Worm (Caenorhabditis elegans) whole organism, L4 larva: ENCODE results near the gene Y46G5A.14.
A peak's percentile ranks its signal among the peaks of the same experiment; 100 is the strongest.

ENCODE experiments used
- F26F4.8 ChIP-seq: fragments of 200-800 bp; sonication (Bioruptor generic); conservative IDR thresholded peaks from 2 replicates; pipeline ENCODE4 v1.3.6; 2022; ENCODE audit warnings: missing genetic modification characterization, missing compliant biosample characterization
- F44E2.7 ChIP-seq: fragments of 200-800 bp; sonication (Bioruptor generic); IDR thresholded peaks from 2 replicates; pipeline ENCODE4 v2.1.2; 2022; ENCODE audit warnings: missing genetic modification characterization, missing compliant biosample characterization
- F49E8.2 ChIP-seq: sonication (generic microtip); optimal IDR thresholded peaks from 2 replicates; lab custom pipeline; 2016; ENCODE audit warnings: missing compliant biosample characterization, mild to moderate bottlenecking, missing genetic modification characterization, borderline replicate concordance
- T20F7.1 ChIP-seq: fragments of 200-800 bp; sonication (Bioruptor generic); optimal IDR thresholded peaks from 2 replicates; lab custom pipeline; 2018; ENCODE audit warnings: mild to moderate bottlenecking, missing genetic modification characterization, missing compliant biosample characterization
- Y105C5A.15 ChIP-seq: fragments of 200-800 bp; sonication (Bioruptor generic); IDR thresholded peaks from 2 replicates; pipeline ENCODE4 v1.3.6; 2022; ENCODE audit warnings: missing genetic modification characterization, missing compliant biosample characterization
- Y5F2A.4 ChIP-seq: fragments of 200-800 bp; sonication (Bioruptor generic); optimal IDR thresholded peaks from 2 replicates; lab custom pipeline; 2018; ENCODE audit warnings: mild to moderate bottlenecking, missing genetic modification characterization, missing compliant biosample characterization
- ZK337.2 ChIP-seq: fragments of 200-800 bp; sonication (Bioruptor generic); IDR thresholded peaks from 2 replicates; pipeline ENCODE4 v1.3.6; 2022; ENCODE audit warnings: missing genetic modification reagents, missing genetic modification characterization, missing compliant biosample characterization
- ama-1 ChIP-seq: fragments of 150-350 bp; optimal IDR thresholded peaks from 2 replicates; lab custom pipeline; 2014; ENCODE audit warnings: inconsistent platforms, mixed read lengths
- ceh-20 ChIP-seq: fragments of 200-800 bp; sonication (Bioruptor generic); IDR thresholded peaks from 2 replicates; pipeline ENCODE4 v1.3.6; 2022; ENCODE audit warnings: missing genetic modification reagents, missing genetic modification characterization, missing compliant biosample characterization
- ceh-44 ChIP-seq: fragments of 200-800 bp; sonication (Bioruptor generic); IDR thresholded peaks from 2 replicates; pipeline ENCODE4 v1.3.6; 2022; ENCODE audit warnings: missing genetic modification reagents, missing genetic modification characterization, missing compliant biosample characterization
- ceh-82 ChIP-seq: sonication (generic microtip); optimal IDR thresholded peaks from 2 replicates; lab custom pipeline; 2017; ENCODE audit warnings: missing biosample characterization, missing genetic modification characterization
- ces-1 ChIP-seq: fragments of 150-350 bp; sonication (generic microtip); optimal IDR thresholded peaks from 4 replicates; lab custom pipeline; 2014; ENCODE audit warnings: missing biosample characterization, missing genetic modification reagents, missing genetic modification characterization
- daf-16 ChIP-seq, 3 experiments: sonication (generic microtip); optimal IDR thresholded peaks; 2 replicates each; lab custom pipeline; 2016 to 2017; ENCODE audit warnings: missing genetic modification characterization in 3 of 3, missing genetic modification reagents in 3 of 3, mild to moderate bottlenecking in 2 of 3, missing compliant biosample characterization in 2 of 3, missing biosample characterization in 1 of 3, moderate library complexity in 1 of 3
- daf-8 ChIP-seq: fragments of 200-800 bp; sonication (Bioruptor generic); IDR thresholded peaks from 2 replicates; pipeline ENCODE4 v1.3.6; 2022; ENCODE audit warnings: missing genetic modification characterization, missing compliant biosample characterization
- dpl-1 ChIP-seq: fragments of 150-350 bp; optimal IDR thresholded peaks from 2 replicates; lab custom pipeline; 2014; ENCODE audit warnings: missing biosample characterization, missing genetic modification reagents, missing genetic modification characterization
- dve-1 ChIP-seq: sonication (generic microtip); optimal IDR thresholded peaks from 2 replicates; lab custom pipeline; 2017; ENCODE audit warnings: antibody characterized with exemption, mild to moderate bottlenecking, missing genetic modification characterization, missing compliant biosample characterization; ENCODE audit not compliant: insufficient read depth
- egl-27 ChIP-seq: sonication (generic microtip); optimal IDR thresholded peaks from 3 replicates; lab custom pipeline; 2017; ENCODE audit warnings: missing biosample characterization, missing genetic modification reagents, missing genetic modification characterization
- egl-43 ChIP-seq: fragments of 200-800 bp; sonication (Bioruptor generic); IDR thresholded peaks from 2 replicates; pipeline ENCODE4 v1.3.6; 2022; ENCODE audit warnings: missing genetic modification reagents, missing genetic modification characterization, missing compliant biosample characterization
- fkh-10 ChIP-seq: fragments of 150-350 bp; optimal IDR thresholded peaks from 2 replicates; lab custom pipeline; 2014; ENCODE audit warnings: missing biosample characterization, missing genetic modification reagents, missing genetic modification characterization
- fos-1 ChIP-seq: fragments of 150-350 bp; optimal IDR thresholded peaks from 2 replicates; lab custom pipeline; 2014; ENCODE audit warnings: missing biosample characterization, missing genetic modification characterization
- gei-8 ChIP-seq: fragments of 200-800 bp; sonication (Bioruptor generic); optimal IDR thresholded peaks from 2 replicates; lab custom pipeline; 2018; ENCODE audit warnings: mild to moderate bottlenecking, missing genetic modification characterization, missing compliant biosample characterization
- hlh-30 ChIP-seq: sonication (generic microtip); optimal IDR thresholded peaks from 2 replicates; lab custom pipeline; 2017; ENCODE audit warnings: antibody characterized with exemption, mild to moderate bottlenecking, missing genetic modification characterization, missing compliant biosample characterization; ENCODE audit not compliant: insufficient read depth
- hmg-1.1 ChIP-seq: fragments of 200-800 bp; sonication (Bioruptor generic); IDR thresholded peaks from 2 replicates; pipeline ENCODE4 v1.3.6; 2022; ENCODE audit warnings: missing genetic modification reagents, missing genetic modification characterization, missing compliant biosample characterization
- jun-1 ChIP-seq: fragments of 150-350 bp; optimal IDR thresholded peaks from 2 replicates; lab custom pipeline; 2014; ENCODE audit warnings: missing biosample characterization, missing genetic modification reagents, missing genetic modification characterization
- lim-7 ChIP-seq: fragments of 200-800 bp; sonication (Bioruptor generic); IDR thresholded peaks from 2 replicates; pipeline ENCODE4 v1.3.6; 2022; ENCODE audit warnings: missing genetic modification characterization, missing compliant biosample characterization
- lin-39 ChIP-seq: fragments of 150-350 bp; optimal IDR thresholded peaks from 2 replicates; lab custom pipeline; 2014; ENCODE audit warnings: missing biosample characterization, missing genetic modification reagents, missing genetic modification characterization
- lsy-2 ChIP-seq, 2 experiments: fragments of 150-350 bp in 1 of 2; sonication (generic microtip) in 1 of 2; optimal IDR thresholded peaks; 2 replicates each; lab custom pipeline; 2014 to 2017; ENCODE audit warnings: missing biosample characterization in 2 of 2, missing genetic modification characterization in 2 of 2
- mdl-1 ChIP-seq, 2 experiments: fragments of 150-350 bp in 1 of 2; sonication (generic microtip) in 1 of 2; optimal IDR thresholded peaks; 2 replicates each; lab custom pipeline; 2014 to 2017; ENCODE audit warnings: missing biosample characterization in 2 of 2, missing genetic modification characterization in 2 of 2
- mep-1 ChIP-seq: fragments of 150-350 bp; sonication (generic microtip); optimal IDR thresholded peaks from 3 replicates; lab custom pipeline; 2014; ENCODE audit warnings: missing biosample characterization, missing genetic modification characterization
- nhr-11 ChIP-seq: fragments of 150-350 bp; optimal IDR thresholded peaks from 2 replicates; lab custom pipeline; 2014; ENCODE audit warnings: missing biosample characterization, missing genetic modification characterization
- nhr-111 ChIP-seq: fragments of 200-800 bp; sonication (Bioruptor generic); optimal IDR thresholded peaks from 2 replicates; lab custom pipeline; 2018; ENCODE audit warnings: mild to moderate bottlenecking, missing genetic modification characterization, missing compliant biosample characterization
- nhr-25 ChIP-seq: sonication (generic microtip); optimal IDR thresholded peaks from 2 replicates; lab custom pipeline; 2017; ENCODE audit warnings: missing genetic modification characterization, mild to moderate bottlenecking, missing compliant biosample characterization, antibody characterized with exemption, moderate library complexity, borderline replicate concordance; ENCODE audit not compliant: insufficient read depth
- nhr-42 ChIP-seq: fragments of 200-800 bp; sonication (Bioruptor generic); IDR thresholded peaks from 2 replicates; pipeline ENCODE4 v1.3.6; 2022; ENCODE audit warnings: missing genetic modification characterization, missing compliant biosample characterization
- nhr-48 ChIP-seq: sonication (generic microtip); optimal IDR thresholded peaks from 2 replicates; lab custom pipeline; 2016; ENCODE audit warnings: mild to moderate bottlenecking, missing genetic modification characterization, missing compliant biosample characterization
- nhr-77 ChIP-seq: fragments of 150-350 bp; optimal IDR thresholded peaks from 2 replicates; lab custom pipeline; 2014; ENCODE audit warnings: missing biosample characterization, missing genetic modification characterization
- pha-4 ChIP-seq, 2 experiments: fragments of 150-350 bp in 1 of 2; fragments of 200-800 bp in 1 of 2; sonication (Bioruptor generic) in 1 of 2; IDR thresholded peaks in 1 of 2; optimal IDR thresholded peaks in 1 of 2; 2 replicates each; pipeline versions ENCODE4 v1.3.6 to Lab custom; 2014 to 2022; ENCODE audit warnings: missing genetic modification characterization in 2 of 2, missing genetic modification reagents in 2 of 2, missing biosample characterization in 1 of 2, missing compliant biosample characterization in 1 of 2
- php-3 ChIP-seq: fragments of 200-800 bp; sonication (Bioruptor generic); IDR thresholded peaks from 2 replicates; pipeline ENCODE4 v1.3.6; 2022; ENCODE audit warnings: missing genetic modification reagents, missing genetic modification characterization, missing compliant biosample characterization
- pqm-1 ChIP-seq: sonication (generic microtip); optimal IDR thresholded peaks from 2 replicates; lab custom pipeline; 2017; ENCODE audit warnings: missing biosample characterization, missing genetic modification characterization
- set-16 ChIP-seq: fragments of 200-800 bp; sonication (Bioruptor generic); IDR thresholded peaks from 2 replicates; pipeline ENCODE4 v1.3.6; 2022; ENCODE audit warnings: missing genetic modification reagents, missing genetic modification characterization, missing compliant biosample characterization
- skn-1 ChIP-seq: fragments of 150-350 bp; optimal IDR thresholded peaks from 2 replicates; lab custom pipeline; 2014; ENCODE audit warnings: missing biosample characterization, missing genetic modification characterization
- spr-1 ChIP-seq: sonication (generic microtip); optimal IDR thresholded peaks from 2 replicates; lab custom pipeline; 2016; ENCODE audit warnings: mild to moderate bottlenecking, missing genetic modification characterization, missing compliant biosample characterization
- spr-3 ChIP-seq: fragments of 200-800 bp; sonication (Bioruptor generic); optimal IDR thresholded peaks from 2 replicates; lab custom pipeline; 2018; ENCODE audit warnings: mild to moderate bottlenecking, missing genetic modification characterization, missing compliant biosample characterization
- unc-62 ChIP-seq, 3 experiments: fragments of 150-350 bp in 1 of 3; sonication (generic microtip); optimal IDR thresholded peaks in 2 of 3; peaks in 1 of 3; 1 replicate in 1 of 3; 2 replicates in 2 of 3; lab custom pipeline; 2014 to 2017; ENCODE audit warnings: missing biosample characterization in 3 of 3, missing genetic modification characterization in 3 of 3, missing genetic modification reagents in 3 of 3, missing genotype in 1 of 3
- vab-7 ChIP-seq: fragments of 200-800 bp; sonication (Bioruptor generic); IDR thresholded peaks from 2 replicates; pipeline ENCODE4 v1.3.6; 2022; ENCODE audit warnings: missing genetic modification reagents, missing genetic modification characterization, missing compliant biosample characterization
- zfp-3 ChIP-seq: fragments of 200-800 bp; sonication (Bioruptor generic); conservative IDR thresholded peaks from 2 replicates; pipeline ENCODE4 v1.3.6; 2022; ENCODE audit warnings: missing genetic modification reagents, missing genetic modification characterization, missing compliant biosample characterization
- zip-11 ChIP-seq: fragments of 200-800 bp; sonication (Bioruptor generic); IDR thresholded peaks from 2 replicates; pipeline ENCODE4 v1.3.6; 2022; ENCODE audit warnings: missing genetic modification characterization, missing compliant biosample characterization
- ztf-11 ChIP-seq: fragments of 150-350 bp; optimal IDR thresholded peaks from 2 replicates; lab custom pipeline; 2014; ENCODE audit warnings: missing biosample characterization, missing genetic modification characterization

Gene Y46G5A.14

DNA sequence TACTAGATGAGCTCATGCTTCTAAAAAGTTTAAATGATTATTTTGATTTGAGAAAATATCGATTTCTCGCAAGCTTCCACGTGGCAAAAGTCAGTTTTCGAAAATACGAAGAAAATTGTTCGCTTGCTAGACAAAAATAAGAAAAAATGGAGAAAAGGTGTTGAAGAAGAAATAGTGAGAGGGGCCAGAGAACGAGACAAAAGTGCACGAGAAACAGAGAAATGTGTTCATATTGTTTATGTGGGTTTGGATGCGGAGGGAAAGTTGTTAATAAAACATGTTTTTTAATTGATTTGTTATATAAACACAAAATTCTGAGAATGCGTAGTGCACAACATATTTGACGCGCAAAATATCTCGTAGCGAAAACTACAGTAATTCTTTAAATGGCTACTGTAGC is 10.9 kb downstream of the Y46G5A.14 start, which contains the start of gene Y46G5A.15:
TSS of gene Y46G5A.15 (minus strand) at position 26 of the 400 bp plus-strand sequence.
- TF ChIP-seq dve-1, result peak; percentile 0
- no peak for TF ChIP-seq dpl-1
- TF ChIP-seq hlh-30 (tag; lab: Kevin White, UChicago), result peak; percentile 25
- no peak for TF ChIP-seq nhr-42 (GFP tag; lab: Robert Waterston, UW)
- no peak for TF ChIP-seq zfp-3 (GFP tag; lab: Robert Waterston, UW)
- no peak for TF ChIP-seq pqm-1 (tag; lab: Kevin White, UChicago)
- TF ChIP-seq pha-4 (GFP tag; IDR thresholded peaks at IDR 0.05; lab: Robert Waterston, UW), result no peak
- TF ChIP-seq pha-4 (tag; optimal IDR thresholded peaks at IDR 0.05; lab: Kevin White, UChicago), result peak; percentile 12
- no peak for TF ChIP-seq daf-16 (GFP tag; optimal IDR thresholded peaks at IDR 0.05; lab: Kevin White, UChicago)
- peak; percentile 75 for TF ChIP-seq daf-16 (tag; optimal IDR thresholded peaks at IDR 0.05; lab: Kevin White, UChicago)
- peak; percentile 40 to 54 for TF ChIP-seq mdl-1 (tag; optimal IDR thresholded peaks at IDR 0.05; lab: Kevin White, UChicago)
- TF ChIP-seq lim-7 (GFP tag; lab: Robert Waterston, UW), result no peak

DNA sequence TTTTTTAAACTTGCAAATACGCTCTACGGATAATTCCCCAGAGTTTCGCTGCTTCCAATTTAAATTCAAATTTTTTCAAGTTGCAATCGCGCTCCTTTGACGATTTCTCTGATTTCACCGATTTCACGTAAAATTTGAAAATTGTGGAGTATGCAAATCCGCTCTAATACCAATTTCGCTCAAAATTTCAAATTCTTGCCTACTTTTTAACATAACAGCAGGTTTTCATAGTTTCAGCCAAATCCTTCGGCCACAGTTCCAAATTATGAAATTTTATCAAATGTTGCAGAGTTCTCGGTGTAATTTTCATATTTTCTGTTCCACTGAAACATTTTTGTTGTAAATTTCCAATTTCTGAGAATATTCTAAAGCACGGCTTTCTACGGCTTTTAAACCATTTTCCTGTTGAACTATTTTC is 13.3 kb downstream of the Y46G5A.14 start, which contains the start of gene alkb-7:
TSS of gene alkb-7 (minus strand) at position 323 of the 418 bp plus-strand sequence.
- no peak for TF ChIP-seq nhr-11 (tag; lab: Kevin White, UChicago)
- TF ChIP-seq nhr-42 (GFP tag; lab: Robert Waterston, UW), result peak; percentile 75; the same call in 1 of the 2 replicates
- no peak for TF ChIP-seq egl-27 (tag; lab: Kevin White, UChicago)
- no peak for TF ChIP-seq vab-7 (GFP tag; lab: Robert Waterston, UW)
- no peak for TF ChIP-seq set-16
- no peak for TF ChIP-seq daf-8 (GFP tag; lab: Robert Waterston, UW)
- no peak for TF ChIP-seq fos-1 (tag; lab: Kevin White, UChicago)
- no peak for TF ChIP-seq F49E8.2
- no peak for TF ChIP-seq lsy-2 (tag; optimal IDR thresholded peaks at IDR 0.05; lab: Kevin White, UChicago)
- TF ChIP-seq unc-62 (GFP tag; optimal IDR thresholded peaks at IDR 0.05 in 1 of 2; lab: Kevin White, UChicago), result no peak
- TF ChIP-seq unc-62 (tag; optimal IDR thresholded peaks at IDR 0.05; lab: Kevin White, UChicago), result no peak
- TF ChIP-seq lin-39 (tag; lab: Kevin White, UChicago), result no peak
- TF ChIP-seq hlh-30 (tag; lab: Kevin White, UChicago), result no peak
- TF ChIP-seq ZK337.2, result no peak
- TF ChIP-seq hmg-1.1 (GFP tag; lab: Robert Waterston, UW), result no peak
- no peak for TF ChIP-seq nhr-111 (GFP tag; lab: Kevin White, UChicago)
- no peak for TF ChIP-seq ceh-82 (tag; lab: Kevin White, UChicago)
- TF ChIP-seq ceh-20 (GFP tag; lab: Robert Waterston, UW), result no peak
- no peak; the same call in 1 of the 2 replicates for TF ChIP-seq egl-43 (GFP tag; lab: Robert Waterston, UW)
- TF ChIP-seq T20F7.1, result no peak
- TF ChIP-seq Y5F2A.4, result no peak
- TF ChIP-seq Y105C5A.15 (GFP tag; lab: Robert Waterston, UW), result 0 out of 2 replicates have a peak, but pooled peaks have one; percentile 25
- TF ChIP-seq skn-1, result no peak
- no peak for TF ChIP-seq F26F4.8 (GFP tag; lab: Robert Waterston, UW)
- no peak for TF ChIP-seq jun-1
- TF ChIP-seq mep-1, result peak; percentile 76
- no peak for TF ChIP-seq nhr-25 (tag; lab: Kevin White, UChicago)
- peak; percentile 41 for TF ChIP-seq dve-1
- TF ChIP-seq dpl-1, result no peak
- no peak for TF ChIP-seq zip-11 (GFP tag; lab: Robert Waterston, UW)
- peak; percentile 47 for TF ChIP-seq gei-8 (GFP tag; lab: Kevin White, UChicago)
- TF ChIP-seq spr-1 (tag; lab: Kevin White, UChicago), result peak; percentile 71
- TF ChIP-seq nhr-48 (tag; lab: Kevin White, UChicago), result peak; percentile 42
- no peak for TF ChIP-seq ztf-11
- TF ChIP-seq ces-1, result no peak
- peak; percentile 57 for TF ChIP-seq spr-3 (GFP tag; lab: Kevin White, UChicago)
- TF ChIP-seq ama-1 (lab: Kevin White, UChicago), result peak; percentile 59
- no peak for TF ChIP-seq F44E2.7 (GFP tag; lab: Robert Waterston, UW)
- 0 out of 2 replicates have a peak, but pooled peaks have one; percentile 28 for TF ChIP-seq php-3 (GFP tag; lab: Robert Waterston, UW)
- TF ChIP-seq ceh-44 (GFP tag; lab: Robert Waterston, UW), result no peak
- no peak for TF ChIP-seq fkh-10 (GFP tag; lab: Kevin White, UChicago)
- no peak for TF ChIP-seq nhr-77 (tag; lab: Kevin White, UChicago)
